Worm (Caenorhabditis elegans) whole organism, L2 larva: ENCODE data around the gene scl-9.

ENCODE experiments used
- C34F6.9 ChIP-seq: fragments of 150-350 bp; optimal IDR thresholded peaks from 2 replicates; lab custom pipeline; 2014; ENCODE audit warnings: missing biosample characterization, missing genetic modification characterization
- F13H6.1 ChIP-seq: sonication (generic microtip); optimal IDR thresholded peaks from 2 replicates; lab custom pipeline; 2016; ENCODE audit warnings: missing genetic modification characterization, missing compliant biosample characterization
- R02D3.7 ChIP-seq: fragments of 150-350 bp; optimal IDR thresholded peaks from 2 replicates; lab custom pipeline; 2014; ENCODE audit warnings: missing biosample characterization, missing genetic modification characterization
- Y55F3AM.14 ChIP-seq: fragments of 200-800 bp; sonication (Bioruptor generic); optimal IDR thresholded peaks from 2 replicates; lab custom pipeline; 2018; ENCODE audit warnings: mild to moderate bottlenecking, missing genetic modification characterization, missing compliant biosample characterization
- ZK546.5 ChIP-seq: sonication (generic microtip); optimal IDR thresholded peaks from 2 replicates; lab custom pipeline; 2017; ENCODE audit warnings: missing biosample characterization, missing genetic modification characterization
- alr-1 ChIP-seq: fragments of 150-350 bp; optimal IDR thresholded peaks from 2 replicates; lab custom pipeline; 2014; ENCODE audit warnings: missing biosample characterization, missing genetic modification characterization
- aly-2 ChIP-seq: fragments of 150-350 bp; optimal IDR thresholded peaks from 2 replicates; lab custom pipeline; 2014; ENCODE audit warnings: missing biosample characterization, missing genetic modification characterization
- ama-1 ChIP-seq: fragments of 150-350 bp; optimal IDR thresholded peaks from 2 replicates; lab custom pipeline; 2018; ENCODE audit warnings: inconsistent platforms
- blmp-1 ChIP-seq: sonication (generic microtip); optimal IDR thresholded peaks from 2 replicates; lab custom pipeline; 2017; ENCODE audit warnings: missing genetic modification characterization, mild to moderate bottlenecking, missing compliant biosample characterization, antibody characterized with exemption, moderate library complexity; ENCODE audit not compliant: insufficient read depth
- ceh-16 ChIP-seq: fragments of 150-350 bp; optimal IDR thresholded peaks from 2 replicates; lab custom pipeline; 2014; ENCODE audit warnings: missing biosample characterization, missing genetic modification characterization
- ceh-82 ChIP-seq: fragments of 150-350 bp; optimal IDR thresholded peaks from 2 replicates; lab custom pipeline; 2014; ENCODE audit warnings: missing biosample characterization, missing genetic modification characterization
- crh-2 ChIP-seq: sonication (generic microtip); optimal IDR thresholded peaks from 2 replicates; lab custom pipeline; 2017; ENCODE audit warnings: missing biosample characterization, missing genetic modification characterization
- dmd-4 ChIP-seq: sonication (generic microtip); optimal IDR thresholded peaks from 2 replicates; lab custom pipeline; 2017; ENCODE audit warnings: missing biosample characterization, missing genetic modification characterization
- egl-27 ChIP-seq: sonication (generic microtip); optimal IDR thresholded peaks from 3 replicates; lab custom pipeline; 2017; ENCODE audit warnings: missing biosample characterization, missing genetic modification reagents, missing genetic modification characterization
- elt-1 ChIP-seq: fragments of 150-350 bp; optimal IDR thresholded peaks from 2 replicates; lab custom pipeline; 2014; ENCODE audit warnings: missing biosample characterization, missing genetic modification characterization
- elt-3 ChIP-seq: sonication (generic microtip); optimal IDR thresholded peaks from 2 replicates; lab custom pipeline; 2017; ENCODE audit warnings: missing biosample characterization, missing genetic modification characterization
- fos-1 ChIP-seq: fragments of 150-350 bp; optimal IDR thresholded peaks from 2 replicates; lab custom pipeline; 2014; ENCODE audit warnings: missing biosample characterization, missing genetic modification characterization
- gmeb-1 ChIP-seq: fragments of 150-350 bp; optimal IDR thresholded peaks from 2 replicates; lab custom pipeline; 2014; ENCODE audit warnings: missing biosample characterization, missing genetic modification characterization
- lin-11 ChIP-seq: fragments of 150-350 bp; sonication (generic microtip); optimal IDR thresholded peaks from 2 replicates; lab custom pipeline; 2014; ENCODE audit warnings: missing biosample characterization, missing genetic modification characterization, inconsistent platforms, mixed read lengths
- lin-13 ChIP-seq: fragments of 150-350 bp; optimal IDR thresholded peaks from 2 replicates; lab custom pipeline; 2014; ENCODE audit warnings: missing biosample characterization, missing genetic modification reagents, missing genetic modification characterization
- lin-39 ChIP-seq: fragments of 150-350 bp; optimal IDR thresholded peaks from 2 replicates; lab custom pipeline; 2014; ENCODE audit warnings: missing biosample characterization, missing genetic modification reagents, missing genetic modification characterization
- lsy-2 ChIP-seq, 2 experiments: fragments of 150-350 bp in 1 of 2; sonication (generic microtip) in 1 of 2; optimal IDR thresholded peaks; 2 replicates each; lab custom pipeline; 2014 to 2017; ENCODE audit warnings: missing biosample characterization in 2 of 2, missing genetic modification characterization in 2 of 2
- mab-5 ChIP-seq: fragments of 150-350 bp; optimal IDR thresholded peaks from 2 replicates; lab custom pipeline; 2014; ENCODE audit warnings: missing biosample characterization, missing genetic modification characterization
- mbf-1 ChIP-seq: sonication (generic microtip); optimal IDR thresholded peaks from 2 replicates; lab custom pipeline; 2017; ENCODE audit warnings: missing biosample characterization, missing genetic modification characterization
- mdl-1 ChIP-seq, 2 experiments: fragments of 150-350 bp in 1 of 2; sonication (generic microtip) in 1 of 2; optimal IDR thresholded peaks; 2 replicates each; lab custom pipeline; 2017; ENCODE audit warnings: missing biosample characterization in 2 of 2, missing genetic modification characterization in 2 of 2
- nhr-10 ChIP-seq: sonication (generic microtip); optimal IDR thresholded peaks from 2 replicates; lab custom pipeline; 2017; ENCODE audit warnings: missing biosample characterization, missing genetic modification characterization
- nhr-11 ChIP-seq: fragments of 150-350 bp; optimal IDR thresholded peaks from 2 replicates; lab custom pipeline; 2014; ENCODE audit warnings: missing biosample characterization, missing genetic modification characterization
- nhr-12 ChIP-seq: fragments of 150-350 bp; optimal IDR thresholded peaks from 2 replicates; lab custom pipeline; 2014; ENCODE audit warnings: missing biosample characterization, missing genetic modification characterization
- nhr-129 ChIP-seq: fragments of 150-350 bp; optimal IDR thresholded peaks from 2 replicates; lab custom pipeline; 2014; ENCODE audit warnings: missing biosample characterization, missing genetic modification characterization
- nhr-21 ChIP-seq: fragments of 150-350 bp; optimal IDR thresholded peaks from 2 replicates; lab custom pipeline; 2014; ENCODE audit warnings: missing biosample characterization, missing genetic modification characterization
- nhr-23 ChIP-seq: fragments of 150-350 bp; optimal IDR thresholded peaks from 2 replicates; lab custom pipeline; 2014; ENCODE audit warnings: missing biosample characterization, missing genetic modification reagents, missing genetic modification characterization
- nhr-237 ChIP-seq: fragments of 150-350 bp; optimal IDR thresholded peaks from 2 replicates; lab custom pipeline; 2014; ENCODE audit warnings: missing biosample characterization, missing genetic modification characterization
- nhr-25 ChIP-seq: fragments of 150-350 bp; sonication (generic microtip); optimal IDR thresholded peaks from 3 replicates; lab custom pipeline; 2014; ENCODE audit warnings: missing biosample characterization, missing genetic modification characterization
- nhr-6 ChIP-seq: fragments of 150-350 bp; optimal IDR thresholded peaks from 2 replicates; lab custom pipeline; 2014; ENCODE audit warnings: missing biosample characterization, missing genetic modification characterization
- nhr-77 ChIP-seq: fragments of 150-350 bp; optimal IDR thresholded peaks from 2 replicates; lab custom pipeline; 2014; ENCODE audit warnings: missing biosample characterization, missing genetic modification characterization
- peb-1 ChIP-seq: fragments of 150-350 bp; optimal IDR thresholded peaks from 2 replicates; lab custom pipeline; 2014; ENCODE audit warnings: missing biosample characterization, missing genetic modification characterization
- sem-4 ChIP-seq: fragments of 150-350 bp; optimal IDR thresholded peaks from 2 replicates; lab custom pipeline; 2014; ENCODE audit warnings: missing biosample characterization, missing genetic modification reagents, missing genetic modification characterization
- skn-1 ChIP-seq: sonication (generic microtip); optimal IDR thresholded peaks from 2 replicates; lab custom pipeline; 2017; ENCODE audit warnings: missing biosample characterization, missing genetic modification characterization
- sma-3 ChIP-seq: sonication (generic microtip); optimal IDR thresholded peaks from 2 replicates; lab custom pipeline; 2016; ENCODE audit warnings: missing genetic modification reagents, missing genetic modification characterization, missing compliant biosample characterization
- sma-9 ChIP-seq, 2 experiments: fragments of 150-350 bp in 1 of 2; sonication (generic microtip) in 1 of 2; optimal IDR thresholded peaks; 2 replicates each; lab custom pipeline; 2014 to 2016; ENCODE audit warnings: missing genetic modification characterization in 2 of 2, mild to moderate bottlenecking in 1 of 2, missing biosample characterization in 1 of 2, missing compliant biosample characterization in 1 of 2, missing genetic modification reagents in 1 of 2, moderate library complexity in 1 of 2
- snpc-4 ChIP-seq: fragments of 150-350 bp; optimal IDR thresholded peaks from 2 replicates; lab custom pipeline; 2014; ENCODE audit warnings: missing biosample characterization, missing genetic modification characterization
- unc-39 ChIP-seq: fragments of 150-350 bp; optimal IDR thresholded peaks from 2 replicates; lab custom pipeline; 2014; ENCODE audit warnings: missing biosample characterization, missing genetic modification characterization
- unc-55 ChIP-seq: fragments of 150-350 bp; sonication (generic microtip); optimal IDR thresholded peaks from 3 replicates; lab custom pipeline; 2014; ENCODE audit warnings: missing biosample characterization, missing genetic modification reagents, missing genetic modification characterization
- unc-62 ChIP-seq: fragments of 150-350 bp; optimal IDR thresholded peaks from 2 replicates; lab custom pipeline; 2014; ENCODE audit warnings: missing biosample characterization, missing genetic modification reagents, missing genetic modification characterization
- zag-1 ChIP-seq: fragments of 150-350 bp; optimal IDR thresholded peaks from 2 replicates; lab custom pipeline; 2014; ENCODE audit warnings: missing biosample characterization, missing genetic modification characterization
- ztf-1 ChIP-seq: fragments of 200-800 bp; sonication (Bioruptor generic); conservative IDR thresholded peaks from 2 replicates; pipeline ENCODE4 v1.3.6; 2022; ENCODE audit warnings: missing genetic modification characterization, missing compliant biosample characterization
- ztf-11 ChIP-seq: sonication (generic microtip); optimal IDR thresholded peaks from 2 replicates; lab custom pipeline; 2017; ENCODE audit warnings: missing biosample characterization, missing genetic modification characterization
- ztf-4 ChIP-seq: fragments of 150-350 bp; optimal IDR thresholded peaks from 2 replicates; lab custom pipeline; 2014; ENCODE audit warnings: missing biosample characterization, missing genetic modification characterization

The scl-9 gene

DNA sequence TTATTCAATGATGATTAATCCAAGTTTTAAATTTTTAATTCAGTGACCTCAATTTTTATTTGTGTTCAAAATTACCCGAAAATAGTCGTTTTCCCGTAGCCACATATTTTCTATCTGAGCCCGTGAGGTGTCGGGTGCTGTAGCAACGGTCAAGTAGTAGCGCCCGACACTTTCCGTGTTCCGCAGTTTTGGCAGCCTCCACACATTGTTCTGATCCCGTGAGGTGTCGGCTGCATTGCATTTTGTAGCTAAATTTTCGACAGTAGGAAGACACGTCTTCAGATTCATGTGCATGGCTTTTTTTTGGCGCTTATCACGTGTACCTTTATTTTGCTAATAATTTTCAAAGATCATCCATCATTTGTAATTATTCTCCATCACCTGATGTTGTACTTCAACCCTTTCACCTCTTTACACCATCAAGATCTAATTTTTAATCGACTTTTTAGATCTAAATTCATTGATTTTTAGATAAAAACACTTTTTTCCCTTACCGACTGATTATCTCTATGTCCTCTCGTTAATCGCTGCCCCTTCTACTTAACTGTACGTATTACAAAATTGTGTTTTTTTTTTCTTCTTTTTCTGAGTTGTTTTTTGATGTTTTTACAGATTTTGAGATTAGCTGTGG, 33.1 kb upstream of the scl-9 start:
- TF ChIP-seq ceh-16 (tag; lab: Kevin White, UChicago) (peak; percentile 14), sma-3 (GFP tag; lab: Kevin White, UChicago) (no peak), elt-3 (tag; lab: Kevin White, UChicago) (no peak), ztf-4 (tag; lab: Kevin White, UChicago) (no peak), elt-1 (tag; lab: Kevin White, UChicago) (peak; percentile 63)

DNA sequence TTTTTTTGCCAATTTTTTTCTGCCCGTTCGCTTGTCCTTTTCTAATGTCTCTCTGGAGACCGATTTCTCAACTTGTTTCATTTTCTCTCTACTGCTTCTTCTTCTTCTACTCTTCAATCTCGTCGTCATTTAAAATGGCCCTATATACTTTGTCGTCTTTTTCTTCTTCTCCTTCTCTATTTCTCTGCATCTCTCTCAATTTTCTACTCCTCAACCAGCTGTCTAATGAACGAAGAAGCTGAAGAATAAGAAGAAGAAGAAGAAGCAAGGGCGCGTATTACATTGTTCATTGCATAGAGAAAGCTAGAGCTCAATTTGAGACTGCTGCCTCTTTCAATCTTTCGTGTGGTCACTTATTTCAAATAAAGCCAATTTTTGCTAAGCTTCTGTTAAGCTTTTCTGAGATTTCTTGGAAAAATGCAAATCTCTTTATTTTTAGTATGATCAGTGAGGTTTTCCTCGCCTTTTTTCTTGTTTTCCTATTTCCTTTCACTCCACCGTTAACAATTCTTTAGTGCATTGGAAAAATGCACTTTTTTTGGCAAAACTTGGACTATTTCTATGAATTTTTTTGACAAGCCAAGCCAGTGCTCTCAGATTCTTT, 31.0 kb upstream of the scl-9 start:
- TF ChIP-seq nhr-21 (tag; lab: Kevin White, UChicago), result no peak
- TF ChIP-seq ZK546.5 (tag; lab: Kevin White, UChicago), result no peak
- no peak for TF ChIP-seq unc-39 (tag; lab: Kevin White, UChicago)
- no peak for TF ChIP-seq ztf-11 (tag; lab: Kevin White, UChicago)
- TF ChIP-seq R02D3.7 (tag; lab: Kevin White, UChicago), result no peak
- no peak for TF ChIP-seq nhr-237 (tag; lab: Kevin White, UChicago)
- no peak for TF ChIP-seq unc-62 (GFP tag; lab: Kevin White, UChicago)
- no peak for TF ChIP-seq ama-1
- TF ChIP-seq sem-4 (tag; lab: Kevin White, UChicago), result peak; percentile 59
- peak; percentile 61 for TF ChIP-seq zag-1
- TF ChIP-seq gmeb-1 (tag; lab: Kevin White, UChicago), result no peak
- TF ChIP-seq F13H6.1 (tag; lab: Kevin White, UChicago), result peak; percentile 36
- peak; percentile 33 for TF ChIP-seq unc-55 (GFP tag; lab: Kevin White, UChicago)
- no peak for TF ChIP-seq ztf-4 (tag; lab: Kevin White, UChicago)
- no peak for TF ChIP-seq mbf-1 (tag; lab: Kevin White, UChicago)
- no peak for TF ChIP-seq sma-3 (GFP tag; lab: Kevin White, UChicago)
- no peak for TF ChIP-seq snpc-4
- TF ChIP-seq sma-9 (GFP tag; optimal IDR thresholded peaks at IDR 0.05; lab: Kevin White, UChicago), result peak; percentile 26
- TF ChIP-seq sma-9 (tag; optimal IDR thresholded peaks at IDR 0.05; lab: Kevin White, UChicago), result no peak
- no peak for TF ChIP-seq peb-1 (tag; lab: Kevin White, UChicago)
- no peak for TF ChIP-seq mdl-1 (tag; optimal IDR thresholded peaks at IDR 0.05; lab: Kevin White, UChicago)
- TF ChIP-seq nhr-25 (tag; lab: Kevin White, UChicago), result no peak
- no peak for TF ChIP-seq dmd-4 (tag; lab: Kevin White, UChicago)
- TF ChIP-seq nhr-12 (tag; lab: Kevin White, UChicago), result no peak
- TF ChIP-seq lin-13 (GFP tag; lab: Kevin White, UChicago), result peak; percentile 30
- no peak for TF ChIP-seq nhr-10
- TF ChIP-seq nhr-6 (tag; lab: Kevin White, UChicago), result no peak
- TF ChIP-seq nhr-11, result no peak
- TF ChIP-seq nhr-77 (tag; lab: Kevin White, UChicago), result no peak
- no peak for TF ChIP-seq aly-2 (tag; lab: Kevin White, UChicago)
- no peak for TF ChIP-seq fos-1 (tag; lab: Kevin White, UChicago)
- no peak for TF ChIP-seq Y55F3AM.14 (GFP tag; lab: Kevin White, UChicago)
- no peak for TF ChIP-seq lin-39
- peak in 1 of 2 experiments; percentile 29 for TF ChIP-seq lsy-2 (tag; optimal IDR thresholded peaks at IDR 0.05; lab: Kevin White, UChicago)
- TF ChIP-seq crh-2 (tag; lab: Kevin White, UChicago), result peak; percentile 61
- no peak for TF ChIP-seq elt-3 (tag; lab: Kevin White, UChicago)
- TF ChIP-seq blmp-1, result no peak
- no peak for TF ChIP-seq alr-1 (tag; lab: Kevin White, UChicago)
- no peak for TF ChIP-seq skn-1 (tag; lab: Kevin White, UChicago)
- TF ChIP-seq ztf-1 (GFP tag; lab: Robert Waterston, UW), result no peak
- TF ChIP-seq nhr-129 (tag; lab: Kevin White, UChicago), result peak; percentile 75
- TF ChIP-seq C34F6.9 (tag; lab: Kevin White, UChicago), result peak; percentile 69
- TF ChIP-seq ceh-82 (tag; lab: Kevin White, UChicago), result no peak
- peak; percentile 81 for TF ChIP-seq mab-5 (tag; lab: Kevin White, UChicago)
- TF ChIP-seq nhr-23 (tag; lab: Kevin White, UChicago), result no peak
- TF ChIP-seq ceh-16 (tag; lab: Kevin White, UChicago), result no peak
- TF ChIP-seq elt-1 (tag; lab: Kevin White, UChicago), result no peak
- no peak for TF ChIP-seq egl-27 (tag; lab: Kevin White, UChicago)
- TF ChIP-seq lin-11 (tag; lab: Kevin White, UChicago), result no peak
